Worm (Caenorhabditis elegans) whole organism, late embryonic: ENCODE measurements around the gene C35A11.2.
A peak's percentile ranks its signal among the peaks of the same experiment; 100 is the strongest.

Experiments used
- C08G9.2 ChIP-seq: sonication (generic microtip); optimal IDR thresholded peaks from 2 replicates; lab custom pipeline; 2016; ENCODE audit warnings: mild to moderate bottlenecking, missing genetic modification characterization, moderate library complexity, missing compliant biosample characterization
- ahr-1 ChIP-seq: sonication (generic microtip); optimal IDR thresholded peaks from 2 replicates; lab custom pipeline; 2016; ENCODE audit warnings: missing genetic modification characterization, missing compliant biosample characterization
- ceh-18 ChIP-seq: sonication (generic microtip); optimal IDR thresholded peaks from 2 replicates; lab custom pipeline; 2016; ENCODE audit warnings: missing genetic modification characterization, missing compliant biosample characterization
- ceh-19 ChIP-seq: fragments of 200-800 bp; sonication (Bioruptor generic); optimal IDR thresholded peaks from 2 replicates; lab custom pipeline; 2018; ENCODE audit warnings: mild to moderate bottlenecking, missing genetic modification characterization, missing compliant biosample characterization
- ceh-24 ChIP-seq: sonication (generic microtip); optimal IDR thresholded peaks from 2 replicates; lab custom pipeline; 2016; ENCODE audit warnings: mild to moderate bottlenecking, missing genetic modification characterization, missing compliant biosample characterization
- ceh-30 ChIP-seq: fragments of 150-350 bp; optimal IDR thresholded peaks from 2 replicates; lab custom pipeline; 2014; ENCODE audit warnings: missing biosample characterization, missing genetic modification characterization
- ceh-45 ChIP-seq: fragments of 200-800 bp; sonication (Bioruptor generic); IDR thresholded peaks from 2 replicates; pipeline ENCODE4 v1.3.6; 2022; ENCODE audit warnings: missing genetic modification reagents, missing genetic modification characterization, missing compliant biosample characterization
- ceh-6 ChIP-seq: fragments of 200-800 bp; sonication (Bioruptor generic); optimal IDR thresholded peaks from 2 replicates; lab custom pipeline; 2018; ENCODE audit warnings: mild to moderate bottlenecking, missing genetic modification characterization, missing compliant biosample characterization
- ceh-9 ChIP-seq: sonication (generic microtip); optimal IDR thresholded peaks from 2 replicates; lab custom pipeline; 2016; ENCODE audit warnings: mild to moderate bottlenecking, missing genetic modification characterization, inconsistent platforms, missing compliant biosample characterization
- dve-1 ChIP-seq: sonication (generic microtip); optimal IDR thresholded peaks from 2 replicates; lab custom pipeline; 2017; ENCODE audit warnings: antibody characterized with exemption, mild to moderate bottlenecking, missing genetic modification characterization, missing compliant biosample characterization
- elt-2 ChIP-seq: sonication (generic microtip); optimal IDR thresholded peaks from 2 replicates; lab custom pipeline; 2016; ENCODE audit warnings: missing genetic modification reagents, missing genetic modification characterization, missing compliant biosample characterization
- hlh-13 ChIP-seq: fragments of 200-800 bp; sonication (Bioruptor generic); optimal IDR thresholded peaks from 2 replicates; lab custom pipeline; 2018; ENCODE audit warnings: mild to moderate bottlenecking, missing genetic modification characterization, missing compliant biosample characterization
- hlh-15 ChIP-seq: sonication (generic microtip); optimal IDR thresholded peaks from 2 replicates; lab custom pipeline; 2016; ENCODE audit warnings: missing genetic modification characterization, missing compliant biosample characterization
- lim-6 ChIP-seq: sonication (generic microtip); optimal IDR thresholded peaks from 2 replicates; lab custom pipeline; 2016; ENCODE audit warnings: missing genetic modification characterization, missing compliant biosample characterization
- mec-3 ChIP-seq: sonication (generic microtip); optimal IDR thresholded peaks from 2 replicates; lab custom pipeline; 2016; ENCODE audit warnings: borderline replicate concordance, missing genetic modification characterization, missing compliant biosample characterization
- nfya-1 ChIP-seq: sonication (generic microtip); optimal IDR thresholded peaks from 2 replicates; lab custom pipeline; 2017; ENCODE audit warnings: missing genetic modification characterization, mild to moderate bottlenecking, missing compliant biosample characterization, antibody characterized with exemption, moderate library complexity
- nhr-11 ChIP-seq: fragments of 150-350 bp; optimal IDR thresholded peaks from 2 replicates; lab custom pipeline; 2014; ENCODE audit warnings: missing biosample characterization, missing genetic modification characterization
- odd-2 ChIP-seq: sonication (generic microtip); optimal IDR thresholded peaks from 2 replicates; lab custom pipeline; 2017; ENCODE audit warnings: antibody characterized with exemption, mild to moderate bottlenecking, missing genetic modification characterization, missing compliant biosample characterization
- pax-1 ChIP-seq: fragments of 150-350 bp; optimal IDR thresholded peaks from 2 replicates; lab custom pipeline; 2014; ENCODE audit warnings: missing biosample characterization, missing genetic modification characterization
- pha-2 ChIP-seq: sonication (generic microtip); optimal IDR thresholded peaks from 2 replicates; lab custom pipeline; 2017; ENCODE audit warnings: mild to moderate bottlenecking, missing genetic modification characterization, missing compliant biosample characterization
- pha-4 ChIP-seq: fragments of 150-350 bp; optimal IDR thresholded peaks from 2 replicates; lab custom pipeline; 2018; ENCODE audit warnings: missing biosample characterization, missing genetic modification reagents, missing genetic modification characterization
- pqm-1 ChIP-seq: sonication (generic microtip); optimal IDR thresholded peaks from 2 replicates; lab custom pipeline; 2016; ENCODE audit warnings: missing genetic modification characterization, missing compliant biosample characterization
- pros-1 ChIP-seq: fragments of 150-350 bp; optimal IDR thresholded peaks from 2 replicates; lab custom pipeline; 2014; ENCODE audit warnings: missing biosample characterization, missing genetic modification reagents, missing genetic modification characterization
- rnt-1 ChIP-seq: sonication (generic microtip); optimal IDR thresholded peaks from 2 replicates; lab custom pipeline; 2016; ENCODE audit warnings: missing genetic modification characterization, missing compliant biosample characterization
- sdc-2 ChIP-seq: sonication (generic microtip); optimal IDR thresholded peaks from 2 replicates; lab custom pipeline; 2016; ENCODE audit warnings: missing genotype, missing genetic modification characterization, missing compliant biosample characterization
- sox-2 ChIP-seq: fragments of 200-800 bp; sonication (Bioruptor generic); IDR thresholded peaks from 2 replicates; pipeline ENCODE4 v1.3.6; 2022; ENCODE audit warnings: missing genetic modification reagents, missing genetic modification characterization, missing compliant biosample characterization
- syd-9 ChIP-seq: sonication (generic microtip); optimal IDR thresholded peaks from 2 replicates; lab custom pipeline; 2016; ENCODE audit warnings: mild to moderate bottlenecking, missing genetic modification characterization, moderate library complexity, missing compliant biosample characterization
- tbx-2 ChIP-seq: sonication (generic microtip); optimal IDR thresholded peaks from 2 replicates; lab custom pipeline; 2016; ENCODE audit warnings: missing genetic modification characterization, missing compliant biosample characterization
- ttx-3 ChIP-seq: sonication (generic microtip); optimal IDR thresholded peaks from 2 replicates; lab custom pipeline; 2016; ENCODE audit warnings: missing genetic modification reagents, missing genetic modification characterization, missing compliant biosample characterization
- unc-3 ChIP-seq, 2 experiments: fragments of 200-800 bp in 1 of 2; sonication (Bioruptor generic) in 1 of 2; sonication (generic microtip) in 1 of 2; conservative IDR thresholded peaks in 1 of 2; optimal IDR thresholded peaks in 1 of 2; 2 replicates each; pipeline versions ENCODE4 v1.3.6 to Lab custom; 2016 to 2022; ENCODE audit warnings: missing compliant biosample characterization in 2 of 2, missing genetic modification characterization in 2 of 2, missing genetic modification reagents in 1 of 2
- unc-42 ChIP-seq: sonication (generic microtip); optimal IDR thresholded peaks from 2 replicates; lab custom pipeline; 2016; ENCODE audit warnings: missing genotype, missing genetic modification characterization, missing compliant biosample characterization
- ztf-16 ChIP-seq: sonication (generic microtip); optimal IDR thresholded peaks from 2 replicates; lab custom pipeline; 2017; ENCODE audit warnings: missing genetic modification characterization, missing compliant biosample characterization

The C35A11.2 gene

DNA sequence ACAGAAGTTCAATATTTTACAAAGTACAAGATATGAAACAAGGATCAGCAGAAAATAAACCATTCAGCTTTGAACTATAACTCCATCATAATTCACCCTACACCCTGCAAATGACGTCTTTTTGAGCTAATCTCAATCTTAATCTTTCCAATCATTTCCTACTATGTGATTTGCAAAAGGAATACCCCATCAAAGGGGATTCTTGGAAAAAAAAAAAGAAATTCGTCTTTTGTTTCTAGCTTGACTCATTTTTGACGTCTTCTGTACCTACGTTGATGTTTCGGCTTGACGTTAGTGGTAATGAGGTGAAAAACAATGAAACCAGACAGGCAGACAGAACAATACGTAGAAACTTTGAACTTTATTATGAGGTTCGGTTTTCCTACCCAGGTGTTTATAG is 23.9 kb upstream of the C35A11.2 start:
- no peak for TF ChIP-seq ceh-30

- TF ChIP-seq pha-4 (tag; lab: Kevin White, UChicago): no peak
- no peak for TF ChIP-seq pax-1
- no peak for TF ChIP-seq ceh-9 (tag; lab: Kevin White, UChicago)
- no peak for TF ChIP-seq C08G9.2
- TF ChIP-seq ceh-45 (GFP tag; lab: Robert Waterston, UW): no peak
- no peak for TF ChIP-seq pqm-1
Observed at ce11 chrV:5364863-5365262, 21.2 kb upstream of the C35A11.2 start, which contains the start of gene T09D3.8. Gene T09D3.8 (plus strand): TSS chrV:5365163.

ce11 chrV:5368792-5369191 is 17.3 kb upstream of the C35A11.2 start, which contains the start of gene T09D3.9:
Gene T09D3.9 (minus strand): TSS chrV:5368892.
- no peak for TF ChIP-seq pros-1 (tag; lab: Kevin White, UChicago)
- TF ChIP-seq sox-2: no peak
- TF ChIP-seq hlh-13: no peak
- TF ChIP-seq ceh-6 (GFP tag; lab: Kevin White, UChicago): no peak
- TF ChIP-seq dve-1 (tag; lab: Kevin White, UChicago): no peak
- no peak for TF ChIP-seq odd-2 (tag; lab: Kevin White, UChicago)
- no peak for TF ChIP-seq syd-9 (tag; lab: Kevin White, UChicago)
- TF ChIP-seq pha-4 (tag; lab: Kevin White, UChicago): no peak
- no peak for TF ChIP-seq sdc-2 (tag; lab: Kevin White, UChicago)
- TF ChIP-seq ceh-19 (GFP tag; lab: Kevin White, UChicago): no peak
- no peak for TF ChIP-seq ztf-16 (tag; lab: Kevin White, UChicago)
- TF ChIP-seq nfya-1: no peak
- no peak for TF ChIP-seq tbx-2 (tag; lab: Kevin White, UChicago)
- no peak for TF ChIP-seq unc-42 (tag; lab: Kevin White, UChicago)
- TF ChIP-seq, all 69 proteins: peak for 0

DNA sequence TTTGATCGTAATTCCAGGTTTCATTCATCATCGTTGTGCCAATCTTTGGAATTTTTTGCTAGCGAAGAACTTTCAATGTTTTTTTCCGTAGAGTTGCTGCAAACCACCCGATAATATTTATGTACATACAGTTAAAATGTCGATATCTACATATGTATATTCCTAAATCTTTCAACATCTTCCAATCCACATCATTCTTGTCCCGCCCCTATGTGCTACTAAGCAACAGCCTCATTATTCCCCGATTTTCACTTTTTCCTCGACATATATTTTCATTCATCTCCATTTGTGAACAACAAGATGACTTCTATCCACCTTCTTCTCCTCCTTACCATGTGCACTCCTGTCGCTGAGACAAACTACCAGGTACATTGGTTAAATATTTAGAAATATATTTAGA is 14.0 kb upstream of the C35A11.2 start, which contains the start of gene C35A11.3:
C35A11.3 (plus strand) TSS at position 301 of the 400 bp plus-strand sequence.
- TF ChIP-seq sdc-2 (tag; lab: Kevin White, UChicago): no peak
- TF ChIP-seq mec-3 (tag; lab: Kevin White, UChicago): no peak
- TF ChIP-seq nhr-11 (tag; lab: Kevin White, UChicago): no peak
- TF ChIP-seq pax-1: no peak
- TF ChIP-seq ceh-30: no peak
- TF ChIP-seq hlh-15 (tag; lab: Kevin White, UChicago): no peak
- no peak for TF ChIP-seq ttx-3 (tag; lab: Kevin White, UChicago)
- TF ChIP-seq ahr-1 (tag; lab: Kevin White, UChicago): no peak
- TF ChIP-seq rnt-1 (tag; lab: Kevin White, UChicago): no peak
- TF ChIP-seq lim-6 (tag; lab: Kevin White, UChicago): no peak

DNA sequence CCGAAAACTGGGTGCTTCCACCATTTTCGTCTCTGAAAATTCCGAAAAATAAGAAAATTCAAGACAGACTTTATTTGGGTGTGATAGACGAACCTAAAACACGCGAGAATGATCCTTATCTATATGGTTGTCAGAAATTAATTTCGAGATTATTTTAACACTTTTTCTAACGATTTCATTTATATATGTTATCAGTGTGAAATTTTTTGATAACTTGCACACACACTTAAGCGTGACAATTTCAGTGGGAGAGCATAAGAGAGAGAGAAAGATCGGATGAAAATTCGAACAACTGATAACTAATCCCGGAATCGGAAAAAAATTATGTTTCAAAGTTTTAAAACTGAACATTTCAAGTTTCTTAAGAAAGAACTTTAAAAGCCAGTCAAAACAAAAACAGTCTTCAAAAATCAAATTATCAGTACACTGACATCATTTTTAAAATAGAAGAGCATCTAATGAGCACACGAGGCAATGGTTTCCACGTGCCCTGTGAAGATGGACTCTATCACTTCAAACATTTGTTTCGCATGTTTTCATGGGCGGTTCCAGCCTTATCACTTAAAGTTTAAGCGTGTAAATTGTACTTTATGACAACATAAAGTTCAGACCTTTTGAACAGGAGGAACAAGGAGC is 7.0 kb downstream of the C35A11.2 start, which contains the start of gene C35A11.4:
C35A11.4 (minus strand) TSS at position 156 of the 636 bp plus-strand sequence.
- TF ChIP-seq ceh-19 (GFP tag; lab: Kevin White, UChicago) (no peak), elt-2 (tag; lab: Kevin White, UChicago) (peak; percentile 43), ceh-30 (no peak), pha-2 (tag; lab: Kevin White, UChicago) (no peak)

ce11 chrV:5403938-5404337 is 17.8 kb downstream of the C35A11.2 start:
- TF ChIP-seq nfya-1: no peak
- TF ChIP-seq rnt-1 (tag; lab: Kevin White, UChicago): no peak
- TF ChIP-seq ceh-24: no peak
- no peak for TF ChIP-seq ceh-18 (tag; lab: Kevin White, UChicago)
- TF ChIP-seq syd-9 (tag; lab: Kevin White, UChicago): no peak
- TF ChIP-seq C08G9.2: no peak
- TF ChIP-seq unc-3 (GFP tag; conservative IDR thresholded peaks at IDR 0.05; lab: Robert Waterston, UW): peak; percentile 83
- TF ChIP-seq unc-3 (tag; optimal IDR thresholded peaks at IDR 0.05; lab: Kevin White, UChicago): peak; percentile 84
- no peak for TF ChIP-seq ceh-30
- no peak for TF ChIP-seq pax-1
- TF ChIP-seq unc-42 (tag; lab: Kevin White, UChicago): peak; percentile 26
- TF ChIP-seq, all 69 proteins: peak for 2
